Worm (Caenorhabditis elegans): ENCODE data around the gene ZK121.2.

ZK121.2 gene

ce11 chrIII:5294867-5295266 is 46.6 kb upstream of the ZK121.2 start (continued):
- TF ChIP-seq pha-4 (GFP tag; IDR thresholded peaks at IDR 0.05): peak; percentile 90
- no peak for TF ChIP-seq pha-4 (tag; optimal IDR thresholded peaks at IDR 0.05)
- peak; percentile 22 for TF ChIP-seq ceh-32 (tag; optimal IDR thresholded peaks at IDR 0.05; ENCODE audit: poor library complexity)
- TF ChIP-seq Y5F2A.4 (GFP tag; optimal IDR thresholded peaks at IDR 0.05): peak; percentile 74
- TF ChIP-seq ztf-7 (tag; optimal IDR thresholded peaks at IDR 0.05): no peak
- peak; percentile 82 for TF ChIP-seq sdz-12 (GFP tag; optimal IDR thresholded peaks at IDR 0.05)
- peak; percentile 97 for TF ChIP-seq egl-43 (GFP tag; IDR thresholded peaks at IDR 0.05)
- no peak for TF ChIP-seq nhr-10 (tag; optimal IDR thresholded peaks at IDR 0.05)
- peak; percentile 39 for TF ChIP-seq nhr-48 (tag; optimal IDR thresholded peaks at IDR 0.05)
- no peak for TF ChIP-seq nhr-76 (tag; optimal IDR thresholded peaks at IDR 0.05)
- TF ChIP-seq saeg-2 (GFP tag; IDR thresholded peaks at IDR 0.05): no peak
- peak; percentile 68 for TF ChIP-seq mes-2 (tag; optimal IDR thresholded peaks at IDR 0.05; ENCODE audit: poor library complexity, severe bottlenecking)
- peak; percentile 96 for TF ChIP-seq lim-7 (GFP tag; IDR thresholded peaks at IDR 0.05)
- peak; percentile 64 for TF ChIP-seq rbr-2 (tag; optimal IDR thresholded peaks at IDR 0.05)
- TF ChIP-seq zfp-3 (GFP tag; conservative IDR thresholded peaks at IDR 0.05): peak; percentile 79
- no peak for TF ChIP-seq egl-27 (tag; optimal IDR thresholded peaks at IDR 0.05)
- TF ChIP-seq aha-1 (tag): no peak
- no peak for TF ChIP-seq mxl-3 (GFP tag; optimal IDR thresholded peaks at IDR 0.05)
- peak; percentile 92 for TF ChIP-seq daf-19 (GFP tag; conservative IDR thresholded peaks at IDR 0.05)
- peak; percentile 65; the same call in 1 of the 2 replicates for TF ChIP-seq nhr-41 (GFP tag; IDR thresholded peaks at IDR 0.05)
- TF ChIP-seq ZK546.5 (tag; optimal IDR thresholded peaks at IDR 0.05): no peak
- no peak for TF ChIP-seq lin-13 (GFP tag; optimal IDR thresholded peaks at IDR 0.05)
- TF ChIP-seq daf-8 (GFP tag; IDR thresholded peaks at IDR 0.05): no peak
- peak; percentile 47 for TF ChIP-seq T20F7.1 (GFP tag; optimal IDR thresholded peaks at IDR 0.05)
- TF ChIP-seq vab-7 (GFP tag; IDR thresholded peaks at IDR 0.05): peak; percentile 92
- TF ChIP-seq ama-1 (optimal IDR thresholded peaks at IDR 0.05): no peak
- TF ChIP-seq ceh-20 (GFP tag; IDR thresholded peaks at IDR 0.05): peak; percentile 71; the same call in 1 of the 2 replicates
- TF ChIP-seq dmd-9 (GFP tag; IDR thresholded peaks at IDR 0.05): peak; percentile 65; the same call in 1 of the 2 replicates
- TF ChIP-seq jun-1 (tag; optimal IDR thresholded peaks at IDR 0.05): no peak
- TF ChIP-seq spr-1 (tag; optimal IDR thresholded peaks at IDR 0.05): peak; percentile 76
- no peak for TF ChIP-seq nhr-25 (tag; optimal IDR thresholded peaks at IDR 0.05; ENCODE audit: borderline replicate concordance, insufficient read depth)
- peak; percentile 79 for TF ChIP-seq gei-8 (GFP tag; optimal IDR thresholded peaks at IDR 0.05)
- TF ChIP-seq lin-29 (GFP tag; IDR thresholded peaks at IDR 0.05): 0 out of 2 replicates have a peak, but pooled peaks have one; percentile 39
- TF ChIP-seq nhr-6 (tag; optimal IDR thresholded peaks at IDR 0.05): no peak
- no peak for TF ChIP-seq ceh-82 (tag; optimal IDR thresholded peaks at IDR 0.05)
- no peak for TF ChIP-seq set-16 (GFP tag; IDR thresholded peaks at IDR 0.05)
- TF ChIP-seq nhr-111 (GFP tag; optimal IDR thresholded peaks at IDR 0.05): peak; percentile 25
- TF ChIP-seq dpl-1 (GFP tag; optimal IDR thresholded peaks at IDR 0.05): peak; percentile 18
- TF ChIP-seq Y48G9A.11 (GFP tag; IDR thresholded peaks at IDR 0.05): peak; percentile 79
- TF ChIP-seq duxl-1 (tag; optimal IDR thresholded peaks at IDR 0.05; ENCODE audit: poor library complexity): peak; percentile 71
- TF ChIP-seq mxl-2 (GFP tag; conservative IDR thresholded peaks at IDR 0.05): peak; percentile 80
- TF ChIP-seq hlh-30 (tag; optimal IDR thresholded peaks at IDR 0.05; ENCODE audit: insufficient read depth): peak; percentile 13
- peak; percentile 86 for TF ChIP-seq ZK337.2 (GFP tag; IDR thresholded peaks at IDR 0.05)
- TF ChIP-seq snpc-1.2 (GFP tag; IDR thresholded peaks at IDR 0.05): peak; percentile 46; the same call in 1 of the 2 replicates
- peak; percentile 59 for TF ChIP-seq dmd-6 (GFP tag; IDR thresholded peaks at IDR 0.05)
- TF ChIP-seq zip-11 (GFP tag; IDR thresholded peaks at IDR 0.05): peak; percentile 58; the same call in 1 of the 2 replicates
- no peak for TF ChIP-seq unc-39 (tag; optimal IDR thresholded peaks at IDR 0.05)
- TF ChIP-seq lin-15B (tag; optimal IDR thresholded peaks at IDR 0.05): no peak
- no peak for TF ChIP-seq lin-39 (tag; optimal IDR thresholded peaks at IDR 0.05)
- TF ChIP-seq F10B5.3 (tag; optimal IDR thresholded peaks at IDR 0.05): peak; percentile 41
- no peak for TF ChIP-seq nhr-77 (tag; optimal IDR thresholded peaks at IDR 0.05)
